Fruit fly (Drosophila melanogaster) whole organism, embryonic: ENCODE results near the gene bon.
A peak's percentile ranks its signal among the peaks of the same experiment; 100 is the strongest.

ENCODE experiments used
- Asciz ChIP-seq: fragments of 200-800 bp; sonication (Bioruptor generic); optimal IDR thresholded peaks from 2 replicates; lab custom pipeline; 2017; ENCODE audit warnings: missing biosample characterization, mild to moderate bottlenecking, missing genetic modification characterization, missing genetic modification reagents
- Awh ChIP-seq: fragments of 200-800 bp; sonication (Bioruptor generic); IDR thresholded peaks from 2 replicates; pipeline ENCODE4, ENCODE4 v1.3.6; 2022; ENCODE audit warnings: missing biosample characterization, missing genetic modification characterization
- B-H2 ChIP-seq: fragments of 200-800 bp; sonication (Bioruptor generic); optimal IDR thresholded peaks from 2 replicates; lab custom pipeline; 2018; ENCODE audit warnings: missing biosample characterization, mild to moderate bottlenecking, missing genetic modification characterization
- CG12071 ChIP-seq: fragments of 200-800 bp; sonication (Bioruptor generic); optimal IDR thresholded peaks from 3 replicates; lab custom pipeline; 2018; ENCODE audit warnings: missing biosample characterization, mild to moderate bottlenecking, missing genetic modification characterization
- CG12391 ChIP-seq: fragments of 200-800 bp; sonication (Bioruptor generic); optimal IDR thresholded peaks from 3 replicates; lab custom pipeline; 2018; ENCODE audit warnings: missing biosample characterization, mild to moderate bottlenecking, missing genetic modification characterization, moderate library complexity
- CG1602 ChIP-seq: fragments of 200-800 bp; sonication (Bioruptor generic); optimal IDR thresholded peaks from 3 replicates; lab custom pipeline; 2016; ENCODE audit warnings: missing biosample characterization, missing genetic modification characterization
- CG17802 ChIP-seq: fragments of 200-800 bp; sonication (Bioruptor generic); optimal IDR thresholded peaks from 2 replicates; lab custom pipeline; 2018; ENCODE audit warnings: missing biosample characterization, mild to moderate bottlenecking, missing genetic modification characterization, moderate library complexity
- CG17912 ChIP-seq: fragments of 200-800 bp; sonication (Bioruptor generic); optimal IDR thresholded peaks from 2 replicates; lab custom pipeline; 2018; ENCODE audit warnings: missing biosample characterization, mild to moderate bottlenecking, missing genetic modification characterization
- CG2116 ChIP-seq: fragments of 200-800 bp; sonication (Bioruptor generic); optimal IDR thresholded peaks from 3 replicates; lab custom pipeline; 2018; ENCODE audit warnings: missing biosample characterization, mild to moderate bottlenecking, missing genetic modification characterization
- CG34224 ChIP-seq: fragments of 200-800 bp; sonication (Bioruptor generic); IDR thresholded peaks from 3 replicates; pipeline ENCODE4 v1.3.6; 2022; ENCODE audit warnings: missing biosample characterization, missing genetic modification characterization; ENCODE audit not compliant: partially characterized antibody
- CG4328 ChIP-seq: fragments of 200-800 bp; sonication (Bioruptor generic); optimal IDR thresholded peaks from 3 replicates; lab custom pipeline; 2017; ENCODE audit warnings: missing biosample characterization, missing genetic modification reagents, missing genetic modification characterization
- CG5953 ChIP-seq: fragments of 200-800 bp; sonication (Bioruptor generic); IDR thresholded peaks from 2 replicates; pipeline ENCODE4 v1.3.6; 2022; ENCODE audit warnings: missing biosample characterization, missing genetic modification characterization
- CG7839 ChIP-seq: fragments of 200-800 bp; sonication (Bioruptor generic); optimal IDR thresholded peaks from 3 replicates; lab custom pipeline; 2018; ENCODE audit warnings: missing biosample characterization, mild to moderate bottlenecking, missing genetic modification characterization, moderate library complexity
- CG8359 ChIP-seq: fragments of 200-800 bp; sonication (Bioruptor generic); optimal IDR thresholded peaks from 2 replicates; lab custom pipeline; 2017; ENCODE audit warnings: missing biosample characterization, mild to moderate bottlenecking, missing genetic modification characterization, borderline replicate concordance
- Chrac-16 ChIP-seq: fragments of 200-800 bp; sonication (Bioruptor generic); optimal IDR thresholded peaks from 3 replicates; lab custom pipeline; 2016; ENCODE audit warnings: missing biosample characterization, missing genetic modification characterization
- D19B ChIP-seq: fragments of 200-800 bp; sonication (Bioruptor generic); optimal IDR thresholded peaks from 2 replicates; lab custom pipeline; 2017; ENCODE audit warnings: missing biosample characterization, mild to moderate bottlenecking, missing genetic modification characterization
- Dip2 ChIP-seq: fragments of 200-800 bp; sonication (Bioruptor generic); IDR thresholded peaks from 2 replicates; pipeline ENCODE4 v1.3.6; 2022; ENCODE audit warnings: missing biosample characterization, missing genetic modification characterization
- Dp ChIP-seq: fragments of 200-800 bp; sonication (Bioruptor generic); optimal IDR thresholded peaks from 2 replicates; lab custom pipeline; 2018; ENCODE audit warnings: missing biosample characterization, mild to moderate bottlenecking, missing genetic modification characterization, moderate library complexity
- Fer1 ChIP-seq: fragments of 200-800 bp; sonication (Bioruptor generic); optimal IDR thresholded peaks from 2 replicates; lab custom pipeline; 2017; ENCODE audit warnings: missing biosample characterization, mild to moderate bottlenecking, missing genetic modification characterization
- Fer2 ChIP-seq: fragments of 200-800 bp; sonication (Bioruptor generic); optimal IDR thresholded peaks from 2 replicates; lab custom pipeline; 2018; ENCODE audit warnings: missing biosample characterization, mild to moderate bottlenecking, missing genetic modification characterization, moderate library complexity
- HLH4C ChIP-seq: fragments of 200-800 bp; sonication (Bioruptor generic); IDR thresholded peaks from 3 replicates; pipeline ENCODE4 v1.3.6; 2022; ENCODE audit warnings: missing biosample characterization, missing genetic modification characterization; ENCODE audit not compliant: partially characterized antibody
- Hey ChIP-seq: fragments of 200-800 bp; sonication (Bioruptor generic); optimal IDR thresholded peaks from 3 replicates; lab custom pipeline; 2018; ENCODE audit warnings: missing biosample characterization, mild to moderate bottlenecking, missing genetic modification characterization
- Mad ChIP-seq: fragments of 200-800 bp; sonication (Bioruptor generic); optimal IDR thresholded peaks from 2 replicates; lab custom pipeline; 2016; ENCODE audit warnings: missing biosample characterization, missing genetic modification characterization
- Neu2 ChIP-seq: fragments of 200-800 bp; sonication (Bioruptor generic); optimal IDR thresholded peaks from 3 replicates; lab custom pipeline; 2016; ENCODE audit warnings: missing biosample characterization, missing genetic modification characterization, borderline replicate concordance
- PHDP ChIP-seq: fragments of 200-800 bp; sonication (Bioruptor generic); optimal IDR thresholded peaks from 3 replicates; lab custom pipeline; 2018; ENCODE audit warnings: missing biosample characterization, mild to moderate bottlenecking, missing genetic modification characterization, moderate library complexity
- Pdp1 ChIP-seq, 2 experiments: fragments of 200-800 bp; sonication (Bioruptor generic); optimal IDR thresholded peaks; 3 replicates each; lab custom pipeline; 2016; ENCODE audit warnings: missing biosample characterization in 2 of 2, missing genetic modification characterization in 2 of 2, mild to moderate bottlenecking in 1 of 2, moderate library complexity in 1 of 2
- Sin3A ChIP-seq: fragments of >200 bp; optimal IDR thresholded peaks from 2 replicates; lab custom pipeline; 2018
- Stat92E ChIP-seq, 3 experiments: fragments of >200 bp in 2 of 3; fragments of 200-800 bp in 1 of 3; sonication (Bioruptor generic) in 1 of 3; optimal IDR thresholded peaks; 2 replicates each; lab custom pipeline; 2017 to 2019; ENCODE audit warnings: missing biosample characterization in 3 of 3, missing genetic modification characterization in 3 of 3, mild to moderate bottlenecking in 1 of 3, moderate library complexity in 1 of 3
- bab2 ChIP-seq: fragments of 200-800 bp; sonication (Bioruptor generic); optimal IDR thresholded peaks from 2 replicates; lab custom pipeline; 2016; ENCODE audit warnings: missing biosample characterization, missing genetic modification characterization
- bowl ChIP-seq: fragments of 200-800 bp; sonication (Bioruptor generic); IDR thresholded peaks from 2 replicates; pipeline ENCODE4 v1.3.6; 2022; ENCODE audit warnings: missing biosample characterization, missing genetic modification characterization
- corto ChIP-seq: fragments of 200-800 bp; sonication (Bioruptor generic); optimal IDR thresholded peaks from 2 replicates; lab custom pipeline; 2016; ENCODE audit warnings: missing biosample characterization, mild to moderate bottlenecking, missing genetic modification characterization, moderate library complexity
- da ChIP-seq: fragments of 200-800 bp; sonication (Bioruptor generic); optimal IDR thresholded peaks from 2 replicates; lab custom pipeline; 2016; ENCODE audit warnings: missing biosample characterization, missing genetic modification characterization
- dmrt11E ChIP-seq: fragments of 200-800 bp; sonication (Bioruptor generic); optimal IDR thresholded peaks from 3 replicates; lab custom pipeline; 2018; ENCODE audit warnings: missing biosample characterization, mild to moderate bottlenecking, missing genetic modification characterization, moderate library complexity
- dmrt99B ChIP-seq: fragments of 200-800 bp; sonication (Bioruptor generic); optimal IDR thresholded peaks from 2 replicates; lab custom pipeline; 2018; ENCODE audit warnings: missing biosample characterization, mild to moderate bottlenecking, missing genetic modification characterization, moderate library complexity
- gcm ChIP-seq: fragments of 200-800 bp; sonication (Bioruptor generic); optimal IDR thresholded peaks from 2 replicates; lab custom pipeline; 2019; ENCODE audit warnings: missing biosample characterization, mild to moderate bottlenecking, missing genetic modification characterization, moderate library complexity
- gro ChIP-seq: fragments of 200-800 bp; sonication (Bioruptor generic); optimal IDR thresholded peaks from 2 replicates; lab custom pipeline; 2016; ENCODE audit warnings: missing biosample characterization, missing genetic modification characterization
- gsb-n ChIP-seq: fragments of 200-800 bp; sonication (Bioruptor generic); optimal IDR thresholded peaks from 3 replicates; lab custom pipeline; 2018; ENCODE audit warnings: missing biosample characterization, mild to moderate bottlenecking, missing genetic modification characterization
- h ChIP-seq: fragments of >200 bp; optimal IDR thresholded peaks from 2 replicates; lab custom pipeline; 2017
- insv ChIP-seq, 2 experiments: fragments of 200-800 bp; sonication (Bioruptor generic); optimal IDR thresholded peaks; 3 replicates each; lab custom pipeline; 2016 to 2018; ENCODE audit warnings: missing biosample characterization in 2 of 2, missing genetic modification characterization in 2 of 2
- inv ChIP-seq: fragments of 200-800 bp; sonication (Bioruptor generic); IDR thresholded peaks from 2 replicates; pipeline ENCODE4 v1.3.6; 2022; ENCODE audit warnings: missing biosample characterization, missing genetic modification characterization; ENCODE audit not compliant: partially characterized antibody
- jing ChIP-seq: fragments of 200-800 bp; sonication (Bioruptor generic); optimal IDR thresholded peaks from 2 replicates; lab custom pipeline; 2018; ENCODE audit warnings: missing biosample characterization, mild to moderate bottlenecking, missing genetic modification characterization
- jumu ChIP-seq: fragments of 200-800 bp; sonication (Bioruptor generic); optimal IDR thresholded peaks from 3 replicates; lab custom pipeline; 2016; ENCODE audit warnings: missing biosample characterization, missing genetic modification characterization
- knrl ChIP-seq: fragments of 200-800 bp; sonication (Bioruptor generic); IDR thresholded peaks from 3 replicates; pipeline ENCODE4 v1.3.6; 2022; ENCODE audit warnings: missing biosample characterization, missing genetic modification characterization; ENCODE audit not compliant: partially characterized antibody
- mam ChIP-seq: fragments of 200-800 bp; sonication (Bioruptor generic); optimal IDR thresholded peaks from 3 replicates; lab custom pipeline; 2016; ENCODE audit warnings: missing biosample characterization, missing genetic modification characterization
- mirr ChIP-seq: fragments of 200-800 bp; sonication (Bioruptor generic); optimal IDR thresholded peaks from 3 replicates; lab custom pipeline; 2018; ENCODE audit warnings: missing biosample characterization, mild to moderate bottlenecking, missing genetic modification characterization
- pros ChIP-seq: fragments of 200-800 bp; sonication (Bioruptor generic); optimal IDR thresholded peaks from 3 replicates; lab custom pipeline; 2019; ENCODE audit warnings: missing biosample characterization, mild to moderate bottlenecking, missing genetic modification characterization, moderate library complexity
- row ChIP-seq: fragments of 200-800 bp; sonication (Bioruptor generic); IDR thresholded peaks from 3 replicates; pipeline ENCODE4 v1.3.6; 2022; ENCODE audit warnings: missing biosample characterization, missing genetic modification characterization
- sob ChIP-seq: fragments of 200-800 bp; sonication (Bioruptor generic); IDR thresholded peaks from 2 replicates; pipeline ENCODE4 v1.3.6; 2022; ENCODE audit warnings: missing biosample characterization, missing genetic modification characterization
- tll ChIP-seq, 2 experiments: fragments of 200-800 bp in 1 of 2; fragments of >200 bp in 1 of 2; sonication (Bioruptor generic) in 1 of 2; optimal IDR thresholded peaks; 2 replicates each; lab custom pipeline; 2017 to 2019; ENCODE audit warnings: missing biosample characterization in 2 of 2, missing genetic modification characterization in 2 of 2, mild to moderate bottlenecking in 1 of 2, moderate library complexity in 1 of 2

bon gene

dm6 chr3R:20555720-20556280, 37.1 kb upstream of the bon start (continued):
- TF ChIP-seq mam (GFP tag; lab: Kevin White, UChicago) (no peak), Asciz (GFP tag; lab: Kevin White, UChicago) (peak; percentile 1), jing (GFP tag; lab: Kevin White, UChicago) (no peak), bab2 (GFP tag; lab: Kevin White, UChicago) (no peak), CG7839 (no peak), HLH4C (GFP tag; lab: Robert Waterston, UW) (no peak), knrl (no peak), PHDP (peak; percentile 12), mirr (GFP tag; lab: Kevin White, UChicago) (peak; percentile 97), sob (no peak), dmrt11E (tag; lab: Kevin White, UChicago) (no peak), CG12391 (tag; lab: Kevin White, UChicago) (no peak), Neu2 (no peak), h (lab: Kevin White, UChicago) (no peak), gcm (GFP tag; lab: Kevin White, UChicago) (peak; percentile 43), B-H2 (GFP tag; lab: Kevin White, UChicago) (peak; percentile 75), CG2116 (GFP tag; lab: Kevin White, UChicago) (no peak), Fer2 (tag; lab: Kevin White, UChicago) (peak; percentile 36), CG12071 (peak; percentile 74), CG4328 (GFP tag; lab: Kevin White, UChicago) (peak; percentile 90), da (GFP tag; lab: Kevin White, UChicago) (no peak), corto (GFP tag; lab: Kevin White, UChicago) (peak; percentile 50), pros (GFP tag; lab: Kevin White, UChicago) (peak; percentile 50), Pdp1 (GFP tag; optimal IDR thresholded peaks at IDR 0.05; lab: Kevin White, UChicago) (peak in 1 of 2 experiments; percentile 12), CG17802 (tag; lab: Kevin White, UChicago) (no peak), bowl (GFP tag; lab: Robert Waterston, UW) (no peak), CG1602 (no peak), CG5953 (GFP tag; lab: Robert Waterston, UW) (no peak), Hey (tag; lab: Kevin White, UChicago) (peak; percentile 68), CG34224 (GFP tag; lab: Robert Waterston, UW) (peak; percentile 61; the same call in 2 of the 3 replicates), dmrt99B (tag; lab: Kevin White, UChicago) (no peak), Sin3A (no peak), gro (GFP tag; lab: Kevin White, UChicago) (no peak), Dp (no peak), tll (GFP tag; optimal IDR thresholded peaks at IDR 0.05; lab: Kevin White, UChicago) (peak in 1 of 2 experiments; percentile 13), gsb-n (peak; percentile 8), Stat92E (GFP tag; optimal IDR thresholded peaks at IDR 0.05; lab: Kevin White, UChicago) (peak in 1 of 3 experiments; percentile 37), Fer1 (GFP tag; lab: Kevin White, UChicago) (no peak), row (GFP tag; lab: Robert Waterston, UW) (no peak), Dip2 (GFP tag; lab: Robert Waterston, UW) (no peak), CG17912 (GFP tag; lab: Kevin White, UChicago) (peak; percentile 80), Mad (GFP tag; lab: Kevin White, UChicago) (no peak), Awh (GFP tag; lab: Robert Waterston, UW) (peak; percentile 35; the same call in 1 of the 2 replicates), jumu (GFP tag; lab: Kevin White, UChicago) (no peak), CG8359 (GFP tag; lab: Kevin White, UChicago) (peak; percentile 43), insv (GFP tag; optimal IDR thresholded peaks at IDR 0.05; lab: Kevin White, UChicago) (peak in 1 of 2 experiments; percentile 35), inv (no peak), D19B (no peak), Chrac-16 (no peak)
